Fruit fly (Drosophila melanogaster): ENCODE data around the gene svr.

DNA sequence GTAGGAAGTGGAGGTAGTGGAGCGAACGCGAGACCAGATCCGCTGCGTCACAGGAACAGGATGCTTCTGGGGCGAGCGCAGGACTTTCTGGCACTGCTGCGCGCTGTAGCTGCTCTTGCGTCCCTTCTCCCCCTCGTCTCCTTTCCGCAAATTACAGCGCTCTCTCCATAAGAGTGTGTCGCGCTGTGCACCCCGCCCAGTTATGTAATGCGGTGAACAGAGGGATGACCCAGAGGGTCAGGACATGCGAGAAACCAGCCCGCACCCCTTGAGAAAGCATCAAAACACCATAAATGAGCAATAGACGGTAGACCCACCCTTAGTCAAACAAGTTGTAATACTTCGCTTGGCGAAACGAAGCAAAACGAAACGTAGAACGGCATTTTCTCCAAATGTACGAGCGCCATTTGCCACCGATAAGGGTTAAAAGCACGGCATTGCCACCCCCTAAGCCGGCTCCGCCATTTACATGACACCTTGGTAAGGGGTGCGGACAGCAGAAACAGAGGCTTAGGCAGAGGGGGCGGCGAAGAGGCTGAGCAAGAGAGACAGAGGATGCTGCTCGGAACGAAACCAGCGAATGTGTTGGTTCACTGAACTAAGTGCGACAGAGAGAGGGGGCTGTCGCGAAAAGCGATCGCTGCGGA is 24.1 kb downstream of the svr start:
- TF ChIP-seq CG7045 (GFP tag; optimal IDR thresholded peaks at IDR 0.05): no peak
- no peak for TF ChIP-seq cnc (optimal IDR thresholded peaks at IDR 0.05)
- no peak for TF ChIP-seq toe (GFP tag; optimal IDR thresholded peaks at IDR 0.05)
- no peak for TF ChIP-seq cic (GFP tag; optimal IDR thresholded peaks at IDR 0.05)
- no peak for TF ChIP-seq bab1 (GFP tag; optimal IDR thresholded peaks at IDR 0.05)
- no peak for TF ChIP-seq Crg-1 (GFP tag; optimal IDR thresholded peaks at IDR 0.05)
- no peak for TF ChIP-seq tj (GFP tag; optimal IDR thresholded peaks at IDR 0.05)
- no peak for TF ChIP-seq Hr96 (GFP tag; optimal IDR thresholded peaks at IDR 0.05)
- no peak for TF ChIP-seq ovo (GFP tag; optimal IDR thresholded peaks at IDR 0.05)
- no peak for TF ChIP-seq CG11617 (GFP tag; optimal IDR thresholded peaks at IDR 0.05)
- TF ChIP-seq CG5204 (GFP tag; optimal IDR thresholded peaks at IDR 0.05): no peak
